Fruit fly (Drosophila melanogaster) whole organism: ENCODE results near the gene Ugt37A2.

Source experiments
- CG8478 ChIP-seq: fragments of >200 bp; optimal IDR thresholded peaks from 2 replicates; lab custom pipeline; 2018; ENCODE audit warnings: inconsistent platforms
- Dll ChIP-seq: fragments of >200 bp; optimal IDR thresholded peaks from 2 replicates; lab custom pipeline; 2017
- EcR ChIP-seq, 2 experiments: fragments of >200 bp; optimal IDR thresholded peaks; 2 replicates each; lab custom pipeline; 2017; ENCODE audit warnings: missing biosample characterization in 2 of 2, missing genetic modification characterization in 2 of 2, missing genetic modification reagents in 2 of 2
- pan ChIP-seq: fragments of >200 bp; optimal IDR thresholded peaks from 2 replicates; lab custom pipeline; 2017
- psq ChIP-seq: fragments of >200 bp; optimal IDR thresholded peaks from 2 replicates; lab custom pipeline; 2017
- usp ChIP-seq: fragments of >200 bp; optimal IDR thresholded peaks from 2 replicates; lab custom pipeline; 2017; ENCODE audit warnings: missing biosample characterization, missing genetic modification characterization, mixed read lengths

- TF ChIP-seq usp (no peak), Dll (no peak), psq (no peak), EcR (GFP tag; optimal IDR thresholded peaks at IDR 0.05; lab: Kevin White, UChicago) (no peak), CG8478 (no peak), pan (lab: Kevin White, UChicago) (no peak)
Observed at dm6 chr3R:12722392-12722914, 17.0 kb upstream of the Ugt37A2 start, which contains the start of gene Men.
